Worm (Caenorhabditis elegans) whole organism, L4 larva: ENCODE measurements around the gene ZK1248.19.

Experiments used
- T26A8.4 ChIP-seq: fragments of 200-800 bp; sonication (Bioruptor generic); IDR thresholded peaks from 2 replicates; pipeline ENCODE4 v1.3.6; 2022; ENCODE audit warnings: missing genetic modification characterization, missing compliant biosample characterization
- ceh-62 ChIP-seq: sonication (generic microtip); optimal IDR thresholded peaks from 2 replicates; lab custom pipeline; 2017; ENCODE audit warnings: missing biosample characterization, missing genetic modification characterization
- daf-12 ChIP-seq: fragments of 150-350 bp; optimal IDR thresholded peaks from 2 replicates; lab custom pipeline; 2014; ENCODE audit warnings: missing biosample characterization, missing genetic modification reagents, missing genetic modification characterization
- dmd-9 ChIP-seq: fragments of 200-800 bp; sonication (Bioruptor generic); IDR thresholded peaks from 2 replicates; pipeline ENCODE4 v1.3.6; 2022; ENCODE audit warnings: missing genetic modification reagents, missing genetic modification characterization, missing compliant biosample characterization
- lin-38 ChIP-seq: fragments of 200-800 bp; sonication (Bioruptor generic); IDR thresholded peaks from 2 replicates; pipeline ENCODE4 v1.3.6; 2022; ENCODE audit warnings: missing genetic modification reagents, missing genetic modification characterization, missing compliant biosample characterization
- nhr-42 ChIP-seq: fragments of 200-800 bp; sonication (Bioruptor generic); IDR thresholded peaks from 2 replicates; pipeline ENCODE4 v1.3.6; 2022; ENCODE audit warnings: missing genetic modification characterization, missing compliant biosample characterization
- saeg-2 ChIP-seq: fragments of 200-800 bp; sonication (Bioruptor generic); IDR thresholded peaks from 2 replicates; pipeline ENCODE4 v1.3.6; 2022; ENCODE audit warnings: missing genetic modification reagents, missing genetic modification characterization, missing compliant biosample characterization
- unc-62 ChIP-seq, 3 experiments: fragments of 150-350 bp in 1 of 3; sonication (generic microtip); optimal IDR thresholded peaks in 2 of 3; peaks in 1 of 3; 1 replicate in 1 of 3; 2 replicates in 2 of 3; lab custom pipeline; 2014 to 2017; ENCODE audit warnings: missing biosample characterization in 3 of 3, missing genetic modification characterization in 3 of 3, missing genetic modification reagents in 3 of 3, missing genotype in 1 of 3
- zfp-3 ChIP-seq: fragments of 200-800 bp; sonication (Bioruptor generic); conservative IDR thresholded peaks from 2 replicates; pipeline ENCODE4 v1.3.6; 2022; ENCODE audit warnings: missing genetic modification reagents, missing genetic modification characterization, missing compliant biosample characterization
- ztf-11 ChIP-seq: fragments of 150-350 bp; optimal IDR thresholded peaks from 2 replicates; lab custom pipeline; 2014; ENCODE audit warnings: missing biosample characterization, missing genetic modification characterization
- ztf-7 ChIP-seq: fragments of 150-350 bp; optimal IDR thresholded peaks from 2 replicates; lab custom pipeline; 2014; ENCODE audit warnings: missing biosample characterization, missing genetic modification characterization

- no peak for TF ChIP-seq dmd-9 (GFP tag; lab: Robert Waterston, UW)
- TF ChIP-seq unc-62 (GFP tag; optimal IDR thresholded peaks at IDR 0.05 in 1 of 2; lab: Kevin White, UChicago) = no peak
- TF ChIP-seq unc-62 (tag; optimal IDR thresholded peaks at IDR 0.05; lab: Kevin White, UChicago) = no peak
- TF ChIP-seq T26A8.4 (GFP tag; lab: Robert Waterston, UW) = no peak
- TF ChIP-seq zfp-3 (GFP tag; lab: Robert Waterston, UW) = no peak
- TF ChIP-seq ceh-62 (tag; lab: Kevin White, UChicago) = no peak
- TF ChIP-seq nhr-42 (GFP tag; lab: Robert Waterston, UW) = no peak
- TF ChIP-seq lin-38 (GFP tag; lab: Robert Waterston, UW) = no peak
- TF ChIP-seq ztf-7 (tag; lab: Kevin White, UChicago) = no peak
- TF ChIP-seq saeg-2 (GFP tag; lab: Robert Waterston, UW) = no peak
- TF ChIP-seq ztf-11 (tag; lab: Kevin White, UChicago) = no peak
- no peak for TF ChIP-seq daf-12 (tag; lab: Kevin White, UChicago)
Observed at ce11 chrII:5816346-5816745, 22.9 kb downstream of the ZK1248.19 start, which contains the start of gene ZK1248.20.
